Worm (Caenorhabditis elegans): ENCODE data around the gene pfd-5.
A peak's percentile ranks its signal among the peaks of the same experiment; 100 is the strongest.

DNA sequence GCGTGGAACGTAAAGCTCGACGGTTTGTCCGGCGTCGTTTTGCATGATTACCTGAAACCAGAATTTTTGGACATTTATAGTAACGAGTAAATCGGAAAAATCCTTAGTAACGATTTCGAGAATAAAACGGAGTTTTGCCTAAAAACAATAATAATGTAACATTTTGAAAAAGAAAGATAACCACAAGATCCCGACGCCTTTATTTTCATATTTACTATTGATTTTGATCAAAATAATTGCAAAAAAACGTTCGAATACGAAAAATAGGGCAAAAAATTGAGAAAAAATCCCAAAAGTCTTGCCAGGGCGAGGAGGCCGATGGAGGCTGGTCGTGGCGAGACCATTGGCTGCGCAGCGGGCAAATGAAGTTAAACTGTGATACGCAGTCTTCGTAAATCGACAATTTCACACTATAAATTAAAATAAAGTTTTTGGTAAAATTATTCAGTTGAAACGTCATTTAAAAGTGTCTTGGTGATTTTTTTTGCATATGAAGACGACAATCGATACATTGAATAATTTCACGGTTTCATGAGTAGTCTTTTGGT, 9.0 kb downstream of the pfd-5 start, which contains the start of gene rps-21:
- TF ChIP-seq W03F9.2 (tag; optimal IDR thresholded peaks at IDR 0.05) (peak; percentile 67), dao-5 (tag; optimal IDR thresholded peaks at IDR 0.05) (no peak), him-1 (tag; optimal IDR thresholded peaks at IDR 0.05) (no peak)

All from whole organism, L4/young adult.